Worm (Caenorhabditis elegans): ENCODE measurements around the gene arl-8.

- TF ChIP-seq ZK546.5 (tag; optimal IDR thresholded peaks at IDR 0.05) (no peak), unc-55 (GFP tag; optimal IDR thresholded peaks at IDR 0.05) (no peak), blmp-1 (tag; optimal IDR thresholded peaks at IDR 0.05; ENCODE audit: insufficient read depth) (no peak), lin-13 (GFP tag; optimal IDR thresholded peaks at IDR 0.05) (no peak), elt-1 (tag; optimal IDR thresholded peaks at IDR 0.05) (no peak), gmeb-1 (tag; optimal IDR thresholded peaks at IDR 0.05) (no peak), aly-2 (tag; optimal IDR thresholded peaks at IDR 0.05) (no peak)
These were observed 38.3 kb upstream of the arl-8 start for ce11 chrIV:14759662-14760061.

Measured in whole organism, L2 larva.